Worm (Caenorhabditis elegans) whole organism, midembryonic: ENCODE measurements around the gene Y71H2AL.2.
A peak's percentile ranks its signal among the peaks of the same experiment; 100 is the strongest.
"Not testable (repeated sequence)": the region's sequence is repeated elsewhere in the genome, so short reads cannot be mapped to it uniquely, and the experiment has no call there.

Experiments used
- T22C8.4 ChIP-seq: fragments of 200-800 bp; sonication (Bioruptor generic); IDR thresholded peaks from 2 replicates; pipeline ENCODE4 v1.3.6; 2022; ENCODE audit warnings: missing genetic modification characterization, missing compliant biosample characterization
- cog-1 ChIP-seq: sonication (generic microtip); optimal IDR thresholded peaks from 2 replicates; lab custom pipeline; 2016; ENCODE audit warnings: missing genetic modification characterization, missing compliant biosample characterization
- flt-1 ChIP-seq: fragments of 200-800 bp; sonication (Bioruptor generic); IDR thresholded peaks from 2 replicates; pipeline ENCODE4 v1.3.6; 2022; ENCODE audit warnings: missing genetic modification characterization, missing compliant biosample characterization
- klf-2 ChIP-seq: fragments of 200-800 bp; sonication (Bioruptor generic); conservative IDR thresholded peaks from 2 replicates; pipeline ENCODE4 v1.3.6; 2022; ENCODE audit warnings: missing genetic modification reagents, missing genetic modification characterization, missing compliant biosample characterization
- med-1 ChIP-seq: sonication (generic microtip); optimal IDR thresholded peaks from 2 replicates; lab custom pipeline; 2017; ENCODE audit warnings: missing genetic modification characterization, mild to moderate bottlenecking, missing compliant biosample characterization, antibody characterized with exemption, missing genetic modification reagents; ENCODE audit not compliant: insufficient read depth
- ref-1 ChIP-seq: fragments of 200-800 bp; sonication (Bioruptor generic); conservative IDR thresholded peaks from 2 replicates; pipeline ENCODE4 v1.3.6; 2022; ENCODE audit warnings: missing genetic modification reagents, missing genetic modification characterization, missing compliant biosample characterization
- tab-1 ChIP-seq: fragments of 200-800 bp; sonication (Bioruptor generic); IDR thresholded peaks from 2 replicates; pipeline ENCODE4 v1.3.6; 2022; ENCODE audit warnings: missing genetic modification characterization, missing compliant biosample characterization
- ztf-23 ChIP-seq: fragments of 200-800 bp; sonication (Bioruptor generic); IDR thresholded peaks from 2 replicates; pipeline ENCODE4 v1.3.6; 2022; ENCODE audit warnings: missing genetic modification reagents, missing genetic modification characterization, missing compliant biosample characterization
- ztf-29 ChIP-seq: fragments of 200-800 bp; sonication (Bioruptor generic); IDR thresholded peaks from 2 replicates; pipeline ENCODE4 v1.3.6; 2022; ENCODE audit warnings: missing genetic modification reagents, missing genetic modification characterization, missing compliant biosample characterization

Gene Y71H2AL.2

DNA sequence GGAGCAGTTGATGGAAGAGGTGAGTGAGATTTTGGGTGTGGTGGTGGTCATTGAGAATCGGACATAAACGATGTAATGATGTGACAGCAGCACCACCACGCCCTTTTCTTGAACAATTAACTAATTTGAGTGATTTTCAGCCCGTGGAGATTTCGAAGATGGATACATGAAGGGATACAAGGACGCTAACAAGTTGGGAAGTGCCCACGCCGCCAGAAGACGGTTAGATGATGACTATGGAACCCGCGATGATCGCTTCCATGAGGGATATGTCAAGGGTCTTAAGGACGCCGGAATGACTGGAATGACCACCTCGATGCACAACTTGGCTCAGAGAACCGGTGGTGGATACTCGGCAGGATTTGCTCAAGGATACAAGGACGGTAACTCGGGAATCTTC lies 8.1 kb upstream of the Y71H2AL.2 start:
- TF ChIP-seq cog-1 = no peak
- TF ChIP-seq klf-2 (GFP tag; lab: Robert Waterston, UW) = no peak
- TF ChIP-seq T22C8.4 (GFP tag; lab: Robert Waterston, UW) = no peak
- no peak for TF ChIP-seq med-1 (GFP tag; lab: Kevin White, UChicago)
- 0 out of 2 replicates have a peak, but pooled peaks have one; percentile 13 for TF ChIP-seq flt-1 (GFP tag; lab: Robert Waterston, UW)
- no peak for TF ChIP-seq tab-1 (GFP tag; lab: Robert Waterston, UW)
- TF ChIP-seq ref-1 (GFP tag; lab: Robert Waterston, UW) = no peak

DNA sequence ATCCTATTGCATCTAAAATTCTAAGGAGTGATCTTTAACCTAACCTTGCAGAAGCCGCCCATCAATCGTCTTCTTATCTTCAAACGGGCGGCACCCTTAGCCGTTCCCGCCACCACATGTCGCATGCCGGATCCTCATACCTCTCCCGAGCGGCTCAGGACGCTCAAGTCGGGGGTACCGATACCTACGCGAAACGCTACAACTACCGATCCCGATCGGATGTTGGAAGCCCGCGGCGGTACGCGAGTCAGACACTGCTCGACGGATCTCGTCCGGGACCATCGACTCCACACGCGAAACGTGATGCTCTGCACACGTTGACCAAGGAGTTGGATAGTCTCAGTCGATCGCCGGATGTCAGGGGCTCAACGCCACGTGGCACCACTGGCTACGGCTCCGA lies 6.8 kb upstream of the Y71H2AL.2 start:
- TF ChIP-seq med-1 (GFP tag; lab: Kevin White, UChicago) (no peak), T22C8.4 (GFP tag; lab: Robert Waterston, UW) (no peak), ztf-29 (GFP tag; lab: Robert Waterston, UW) (no peak), tab-1 (GFP tag; lab: Robert Waterston, UW) (no peak), klf-2 (GFP tag; lab: Robert Waterston, UW) (no peak), cog-1 (no peak), flt-1 (GFP tag; lab: Robert Waterston, UW) (no peak)

DNA sequence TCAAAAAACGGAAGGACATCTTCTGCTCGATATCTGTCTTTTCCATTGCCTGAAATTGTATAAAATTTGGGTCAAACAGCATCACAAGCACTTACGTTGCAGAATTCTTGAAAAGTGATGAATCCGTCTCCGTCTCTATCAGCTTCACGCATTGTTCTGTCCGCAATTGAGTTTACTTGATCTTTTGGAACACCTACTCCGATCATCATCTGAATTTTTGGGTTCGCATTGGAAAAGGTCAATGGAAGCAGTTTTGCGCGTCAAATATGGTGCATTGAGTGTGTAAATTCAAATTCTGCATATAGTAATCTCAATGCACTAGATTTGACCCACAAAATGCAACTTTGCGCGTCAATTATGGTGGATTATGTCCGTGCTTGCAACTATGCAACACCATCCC lies 4.6 kb upstream of the Y71H2AL.2 start:
- no peak for TF ChIP-seq flt-1 (GFP tag; lab: Robert Waterston, UW)

DNA sequence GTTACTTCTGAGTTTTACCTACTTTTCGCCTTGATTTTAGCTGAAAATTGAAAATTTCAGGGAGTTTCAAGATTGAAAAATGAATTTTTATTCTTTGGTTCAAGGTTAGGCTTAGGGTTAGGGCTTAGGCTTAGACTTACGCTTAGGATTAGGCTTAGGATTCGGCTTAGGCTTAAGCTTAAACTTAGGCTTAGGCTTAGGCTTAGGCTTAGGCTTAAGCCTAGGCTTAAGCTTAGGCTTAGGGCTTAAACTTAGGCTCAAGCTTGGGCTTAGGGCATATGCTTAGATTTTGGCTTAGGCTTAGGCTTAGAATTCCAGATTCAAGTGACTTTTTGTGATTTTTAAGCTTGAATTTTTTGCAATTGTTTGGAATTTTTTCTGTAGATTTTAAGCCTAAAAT lies 2.8 kb upstream of the Y71H2AL.2 start:
- TF ChIP-seq ztf-29 (GFP tag; lab: Robert Waterston, UW) = peak; percentile 67; the same call in 1 of the 2 replicates
- TF ChIP-seq ztf-23 (GFP tag; lab: Robert Waterston, UW) = no peak

DNA sequence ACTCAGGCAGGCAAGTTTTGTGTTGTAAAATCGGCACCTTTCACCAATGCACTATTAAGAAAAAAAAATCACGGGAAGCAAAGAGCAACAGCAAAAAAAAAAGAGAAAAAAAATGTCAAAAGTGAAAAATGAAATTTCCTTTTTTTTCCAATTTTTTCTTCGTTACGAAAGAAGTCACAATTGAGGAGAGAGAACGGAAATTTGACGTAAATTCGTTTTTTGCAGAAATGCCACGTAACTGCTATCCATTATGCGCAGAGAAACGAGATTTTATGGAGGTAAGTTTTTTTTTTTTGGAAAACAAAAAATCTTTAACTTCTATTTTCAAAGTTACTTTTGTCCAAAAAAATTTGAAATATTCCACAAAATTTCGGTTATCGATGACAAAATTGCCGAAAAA lies 499 bp downstream of the Y71H2AL.2 start:
- TF ChIP-seq cog-1 (no peak), flt-1 (GFP tag; lab: Robert Waterston, UW) (no peak), ref-1 (GFP tag; lab: Robert Waterston, UW) (no peak)

DNA sequence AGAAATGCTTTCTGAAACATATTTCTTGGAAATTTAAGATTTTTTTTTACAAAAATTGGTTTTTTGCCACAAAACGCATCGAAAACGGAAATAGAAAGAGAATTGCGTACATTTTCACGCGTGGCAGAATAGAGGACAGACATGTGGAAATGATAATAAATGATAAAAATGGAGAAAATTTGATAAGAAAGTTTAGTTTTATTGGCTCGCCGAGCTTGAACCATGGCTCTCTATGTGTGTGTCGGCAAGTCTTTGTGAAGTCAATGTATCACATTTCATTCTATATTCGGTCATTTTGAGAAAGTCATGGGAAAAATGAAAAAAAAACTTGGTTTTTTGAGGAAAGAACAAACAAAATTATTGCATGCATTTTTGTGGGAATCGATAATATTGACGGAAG lies 1.2 kb downstream of the Y71H2AL.2 start:
- TF ChIP-seq tab-1 (GFP tag; lab: Robert Waterston, UW) (no peak), T22C8.4 (GFP tag; lab: Robert Waterston, UW) (no peak), ztf-29 (GFP tag; lab: Robert Waterston, UW) (no peak), klf-2 (GFP tag; lab: Robert Waterston, UW) (no peak), ref-1 (GFP tag; lab: Robert Waterston, UW) (no peak), cog-1 (no peak), ztf-23 (GFP tag; lab: Robert Waterston, UW) (no peak), flt-1 (GFP tag; lab: Robert Waterston, UW) (no peak), med-1 (GFP tag; lab: Kevin White, UChicago) (no peak)

DNA sequence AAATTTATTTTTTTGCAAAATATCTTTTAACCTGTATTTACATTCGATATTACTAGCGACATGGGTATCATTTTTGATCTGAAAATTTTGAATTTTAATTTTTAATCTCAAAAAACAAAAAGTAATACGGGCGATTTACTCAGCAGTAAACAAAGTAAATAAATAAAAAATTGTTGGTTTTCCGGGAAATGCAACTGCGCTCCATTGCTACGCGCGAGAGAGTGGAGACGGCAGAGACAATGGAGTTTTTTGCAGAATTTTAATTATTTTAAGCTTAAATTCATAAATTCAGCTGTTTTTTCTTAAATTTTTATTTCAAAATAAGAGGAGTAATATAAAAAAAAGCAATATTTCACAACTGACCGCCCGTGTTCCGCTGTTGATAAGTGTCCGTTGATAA lies 12.6 kb downstream of the Y71H2AL.2 start, which contains the start of gene slc-30A9:
Gene slc-30A9, minus strand, starts transcription at position 78 of the 400 bp plus-strand sequence.
- TF ChIP-seq flt-1 (GFP tag; lab: Robert Waterston, UW) (no peak), T22C8.4 (GFP tag; lab: Robert Waterston, UW) (no peak), klf-2 (GFP tag; lab: Robert Waterston, UW) (no peak), tab-1 (GFP tag; lab: Robert Waterston, UW) (no peak), med-1 (GFP tag; lab: Kevin White, UChicago) (no peak), ref-1 (GFP tag; lab: Robert Waterston, UW) (no peak), ztf-29 (GFP tag; lab: Robert Waterston, UW) (no peak), cog-1 (no peak), ztf-23 (GFP tag; lab: Robert Waterston, UW) (no peak)

DNA sequence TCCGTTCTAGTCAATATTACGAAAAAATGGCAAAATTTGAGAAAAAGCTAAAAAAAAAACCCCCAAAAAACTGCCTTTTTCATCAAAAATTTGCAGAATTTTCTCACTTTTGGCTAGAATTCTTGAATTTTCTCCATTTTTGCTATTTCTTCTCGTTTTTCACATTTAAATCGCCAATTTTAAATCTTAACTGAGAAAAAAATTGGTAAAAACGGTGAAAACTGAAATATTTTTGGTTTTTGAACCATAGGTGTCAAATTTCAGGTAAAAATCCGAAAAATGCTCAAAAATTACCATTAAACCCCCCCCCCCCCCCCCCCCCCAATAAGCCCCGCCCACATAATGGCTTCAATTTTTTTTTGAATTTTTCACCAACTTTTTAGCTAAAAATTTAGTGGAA lies 13.2 kb downstream of the Y71H2AL.2 start, which contains the start of gene cox-6B:
Gene cox-6B, plus strand, starts transcription at position 301 of the 400 bp plus-strand sequence.
- TF ChIP-seq cog-1; ref-1 (GFP tag; lab: Robert Waterston, UW); T22C8.4 (GFP tag; lab: Robert Waterston, UW): not testable (repeated sequence)

DNA sequence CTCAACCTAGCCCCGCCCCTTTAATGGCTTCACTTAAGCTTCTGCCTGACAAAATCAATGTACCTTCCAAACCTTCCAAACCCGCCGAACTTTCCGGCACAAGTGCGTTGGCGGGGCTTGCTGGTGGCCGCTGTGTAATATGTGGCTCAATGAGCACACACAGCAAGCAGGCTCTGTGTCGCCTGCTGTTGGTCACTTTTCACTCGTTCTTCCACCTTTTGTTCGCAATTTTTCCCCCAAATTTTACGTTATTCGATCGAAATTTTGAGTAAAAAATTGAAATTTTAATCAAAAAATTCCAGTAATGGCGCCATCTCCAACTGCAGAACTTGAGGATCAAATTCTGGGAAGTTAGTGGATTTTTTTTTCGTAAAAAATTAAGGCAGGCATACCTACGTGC lies 14.5 kb downstream of the Y71H2AL.2 start, which contains the start of gene set-27:
Gene set-27, plus strand, starts transcription at position 301 of the 400 bp plus-strand sequence.
- TF ChIP-seq cog-1 = no peak
- TF ChIP-seq klf-2 (GFP tag; lab: Robert Waterston, UW) = no peak
- TF ChIP-seq T22C8.4 (GFP tag; lab: Robert Waterston, UW) = no peak
- TF ChIP-seq ztf-23 (GFP tag; lab: Robert Waterston, UW) = no peak
- TF ChIP-seq flt-1 (GFP tag; lab: Robert Waterston, UW) = no peak
- TF ChIP-seq med-1 (GFP tag; lab: Kevin White, UChicago) = no peak
- no peak for TF ChIP-seq ztf-29 (GFP tag; lab: Robert Waterston, UW)
- TF ChIP-seq ref-1 (GFP tag; lab: Robert Waterston, UW) = no peak
- no peak for TF ChIP-seq tab-1 (GFP tag; lab: Robert Waterston, UW)

DNA sequence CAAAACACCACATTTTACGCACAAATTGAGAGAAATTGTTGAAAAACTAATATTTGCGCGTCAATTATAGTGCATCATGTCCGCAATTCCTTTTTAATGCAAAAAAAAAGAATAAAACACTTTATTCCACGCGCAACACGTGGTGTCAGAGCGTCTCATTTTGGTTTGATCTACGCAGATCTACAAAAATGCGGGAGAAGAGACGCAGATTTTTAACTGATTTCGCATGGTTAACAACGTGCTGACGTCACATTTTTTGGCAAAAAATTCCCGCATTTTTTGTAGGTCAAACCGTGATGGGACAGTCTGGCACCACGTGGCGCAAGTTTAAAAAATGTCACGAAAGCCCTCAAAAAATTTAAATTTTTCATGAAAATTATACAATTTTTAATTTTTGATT lies 24.0 kb downstream of the Y71H2AL.2 start:
- TF ChIP-seq ref-1 (GFP tag; lab: Robert Waterston, UW) = no peak
- no peak for TF ChIP-seq med-1 (GFP tag; lab: Kevin White, UChicago)
- TF ChIP-seq T22C8.4 (GFP tag; lab: Robert Waterston, UW) = no peak
- no peak for TF ChIP-seq cog-1
- TF ChIP-seq klf-2 (GFP tag; lab: Robert Waterston, UW) = no peak
- TF ChIP-seq flt-1 (GFP tag; lab: Robert Waterston, UW) = no peak
- TF ChIP-seq tab-1 (GFP tag; lab: Robert Waterston, UW) = no peak
- TF ChIP-seq ztf-29 (GFP tag; lab: Robert Waterston, UW) = no peak
- TF ChIP-seq ztf-23 (GFP tag; lab: Robert Waterston, UW) = no peak
